Worm (Caenorhabditis elegans) whole organism, early embryonic: ENCODE data around the gene evl-18.

Experiments used
- B0310.2 ChIP-seq: sonication (generic microtip); optimal IDR thresholded peaks from 2 replicates; lab custom pipeline; 2016; ENCODE audit warnings: mild to moderate bottlenecking, missing genetic modification characterization, missing compliant biosample characterization
- F13C5.2 ChIP-seq: sonication (generic microtip); optimal IDR thresholded peaks from 2 replicates; lab custom pipeline; 2017; ENCODE audit warnings: mild to moderate bottlenecking, missing genetic modification characterization, inconsistent platforms, missing compliant biosample characterization
- aly-1 ChIP-seq: sonication (generic microtip); optimal IDR thresholded peaks from 2 replicates; lab custom pipeline; 2016; ENCODE audit warnings: missing genetic modification characterization, missing compliant biosample characterization
- ama-1 ChIP-seq: fragments of 150-350 bp; optimal IDR thresholded peaks from 2 replicates; lab custom pipeline; 2014
- ceh-13 ChIP-seq: fragments of 200-800 bp; sonication (Bioruptor generic); optimal IDR thresholded peaks from 2 replicates; lab custom pipeline; 2018; ENCODE audit warnings: mild to moderate bottlenecking, missing genetic modification characterization, missing compliant biosample characterization
- ceh-36 ChIP-seq: sonication (generic microtip); optimal IDR thresholded peaks from 2 replicates; lab custom pipeline; 2016; ENCODE audit warnings: missing genetic modification characterization, inconsistent platforms, missing compliant biosample characterization
- ets-7 ChIP-seq: sonication (generic microtip); optimal IDR thresholded peaks from 2 replicates; lab custom pipeline; 2016; ENCODE audit warnings: missing genotype, missing genetic modification characterization, missing compliant biosample characterization
- flt-1 ChIP-seq: fragments of 200-800 bp; sonication (Bioruptor generic); IDR thresholded peaks from 2 replicates; pipeline ENCODE4 v1.3.6; 2022; ENCODE audit warnings: missing genetic modification characterization, missing compliant biosample characterization
- hmbx-1 ChIP-seq: sonication (generic microtip); optimal IDR thresholded peaks from 2 replicates; lab custom pipeline; 2016; ENCODE audit warnings: mild to moderate bottlenecking, missing genetic modification characterization, missing compliant biosample characterization
- hmg-4 ChIP-seq: fragments of 200-800 bp; sonication (Bioruptor generic); optimal IDR thresholded peaks from 2 replicates; lab custom pipeline; 2018; ENCODE audit warnings: mild to moderate bottlenecking, missing genetic modification characterization, missing compliant biosample characterization
- hnd-1 ChIP-seq: sonication (generic microtip); optimal IDR thresholded peaks from 2 replicates; lab custom pipeline; 2016; ENCODE audit warnings: missing genetic modification characterization, missing compliant biosample characterization
- pes-1 ChIP-seq: fragments of 200-800 bp; sonication (Bioruptor generic); IDR thresholded peaks from 2 replicates; pipeline ENCODE4 v1.3.6; 2022; ENCODE audit warnings: missing genetic modification reagents, missing genetic modification characterization, missing compliant biosample characterization
- scrt-1 ChIP-seq: fragments of 200-800 bp; sonication (Bioruptor generic); IDR thresholded peaks from 2 replicates; pipeline ENCODE4 v1.3.6; 2022; ENCODE audit warnings: missing genetic modification characterization, missing compliant biosample characterization
- sea-1 ChIP-seq: fragments of 200-800 bp; sonication (Bioruptor generic); conservative IDR thresholded peaks from 2 replicates; pipeline ENCODE4 v1.3.6; 2022; ENCODE audit warnings: missing genetic modification characterization, missing compliant biosample characterization
- tbx-11 ChIP-seq: fragments of 200-800 bp; sonication (Bioruptor generic); IDR thresholded peaks from 2 replicates; pipeline ENCODE4 v1.3.6; 2022; ENCODE audit warnings: missing genetic modification characterization, missing compliant biosample characterization
- tbx-37 ChIP-seq: fragments of 200-800 bp; sonication (Bioruptor generic); conservative IDR thresholded peaks from 2 replicates; pipeline ENCODE4 v1.3.6; 2022; ENCODE audit warnings: missing genetic modification reagents, missing genetic modification characterization, missing compliant biosample characterization
- tra-4 ChIP-seq: sonication (generic microtip); optimal IDR thresholded peaks from 2 replicates; lab custom pipeline; 2017; ENCODE audit warnings: missing genetic modification characterization, missing compliant biosample characterization

evl-18 gene

ce11 chrIII:3768200-3768599 is 33.4 kb upstream of the evl-18 start, which contains the start of gene gmeb-3:
Gene gmeb-3 (plus strand): TSS chrIII:3768500.
- no peak for TF ChIP-seq ama-1 (lab: Kevin White, UChicago)
- TF ChIP-seq sea-1 (GFP tag; lab: Robert Waterston, UW), result no peak
- TF ChIP-seq pes-1 (GFP tag; lab: Robert Waterston, UW), result no peak
- no peak for TF ChIP-seq ceh-13 (GFP tag; lab: Kevin White, UChicago)
- TF ChIP-seq tra-4 (tag; lab: Kevin White, UChicago), result no peak
- no peak for TF ChIP-seq tbx-11
- no peak for TF ChIP-seq hmbx-1
- no peak for TF ChIP-seq hnd-1 (tag; lab: Kevin White, UChicago)
- TF ChIP-seq scrt-1 (GFP tag; lab: Robert Waterston, UW), result no peak
- no peak for TF ChIP-seq aly-1 (tag; lab: Kevin White, UChicago)

ce11 chrIII:3765460-3765859 is 30.6 kb upstream of the evl-18 start, which contains the start of gene C44F1.1:
Gene C44F1.1 (minus strand): TSS chrIII:3765560.
- TF ChIP-seq hnd-1 (tag; lab: Kevin White, UChicago) (no peak), ama-1 (lab: Kevin White, UChicago) (no peak), hmg-4 (GFP tag; lab: Kevin White, UChicago) (no peak), pes-1 (GFP tag; lab: Robert Waterston, UW) (no peak), aly-1 (tag; lab: Kevin White, UChicago) (no peak)

- no peak for TF ChIP-seq tbx-37 (GFP tag; lab: Robert Waterston, UW)
- no peak for TF ChIP-seq tra-4 (tag; lab: Kevin White, UChicago)
- TF ChIP-seq hmg-4 (GFP tag; lab: Kevin White, UChicago), result no peak
- no peak for TF ChIP-seq aly-1 (tag; lab: Kevin White, UChicago)
- TF ChIP-seq ceh-13 (GFP tag; lab: Kevin White, UChicago), result no peak
- TF ChIP-seq ets-7 (tag; lab: Kevin White, UChicago), result no peak
- TF ChIP-seq scrt-1 (GFP tag; lab: Robert Waterston, UW), result no peak
- TF ChIP-seq B0310.2, result no peak
- TF ChIP-seq hmbx-1, result no peak
- TF ChIP-seq hnd-1 (tag; lab: Kevin White, UChicago), result no peak
- TF ChIP-seq tbx-11, result no peak
Measured at ce11 chrIII:3764584-3764983, 29.7 kb upstream of the evl-18 start.

- TF ChIP-seq B0310.2 (no peak), ceh-13 (GFP tag; lab: Kevin White, UChicago) (no peak), flt-1 (GFP tag; lab: Robert Waterston, UW) (no peak)
Measured at ce11 chrIII:3764043-3764442, 29.2 kb upstream of the evl-18 start.

ce11 chrIII:3759312-3759711 is 24.5 kb upstream of the evl-18 start, which contains the start of gene arcp-1:
Gene arcp-1 (minus strand): TSS chrIII:3759412.
- no peak for TF ChIP-seq sea-1 (GFP tag; lab: Robert Waterston, UW)
- TF ChIP-seq ets-7 (tag; lab: Kevin White, UChicago), result no peak
- no peak for TF ChIP-seq tbx-11

- TF ChIP-seq aly-1 (tag; lab: Kevin White, UChicago), result no peak
- TF ChIP-seq tra-4 (tag; lab: Kevin White, UChicago), result no peak
- TF ChIP-seq tbx-37 (GFP tag; lab: Robert Waterston, UW), result no peak
- TF ChIP-seq ets-7 (tag; lab: Kevin White, UChicago), result no peak
- TF ChIP-seq ama-1 (lab: Kevin White, UChicago), result no peak
- no peak for TF ChIP-seq F13C5.2 (tag; lab: Kevin White, UChicago)
- TF ChIP-seq tbx-11, result no peak
Measured at ce11 chrIII:3745138-3745537, 10.3 kb upstream of the evl-18 start, which contains the start of gene lin-48. Gene lin-48 (plus strand): TSS chrIII:3745438.

DNA sequence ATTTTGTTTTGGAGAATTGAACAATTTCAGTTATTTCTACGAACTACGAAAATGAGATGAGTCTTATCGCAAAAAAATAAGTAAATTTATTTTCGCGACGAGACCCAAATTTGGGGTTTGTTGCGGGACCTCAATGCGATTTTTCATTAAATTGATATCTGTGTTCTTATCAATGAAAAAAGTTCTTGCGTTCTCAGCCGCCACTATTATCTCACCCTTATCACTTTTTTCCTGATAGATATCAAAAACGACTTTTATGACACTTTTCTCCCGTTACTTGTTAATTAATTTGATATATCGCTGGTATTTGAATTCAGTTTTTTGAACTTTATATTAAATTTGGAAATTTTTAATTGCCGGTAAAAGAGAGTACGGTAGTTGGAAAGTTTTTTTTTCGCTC is 8.5 kb upstream of the evl-18 start:
- TF ChIP-seq aly-1 (tag; lab: Kevin White, UChicago) (no peak), ceh-13 (GFP tag; lab: Kevin White, UChicago) (no peak), ceh-36 (tag; lab: Kevin White, UChicago) (no peak), hnd-1 (tag; lab: Kevin White, UChicago) (no peak), flt-1 (GFP tag; lab: Robert Waterston, UW) (no peak), ama-1 (lab: Kevin White, UChicago) (no peak), sea-1 (GFP tag; lab: Robert Waterston, UW) (no peak), hmbx-1 (no peak), hmg-4 (GFP tag; lab: Kevin White, UChicago) (no peak), B0310.2 (no peak), ets-7 (tag; lab: Kevin White, UChicago) (no peak), tra-4 (tag; lab: Kevin White, UChicago) (no peak)

DNA sequence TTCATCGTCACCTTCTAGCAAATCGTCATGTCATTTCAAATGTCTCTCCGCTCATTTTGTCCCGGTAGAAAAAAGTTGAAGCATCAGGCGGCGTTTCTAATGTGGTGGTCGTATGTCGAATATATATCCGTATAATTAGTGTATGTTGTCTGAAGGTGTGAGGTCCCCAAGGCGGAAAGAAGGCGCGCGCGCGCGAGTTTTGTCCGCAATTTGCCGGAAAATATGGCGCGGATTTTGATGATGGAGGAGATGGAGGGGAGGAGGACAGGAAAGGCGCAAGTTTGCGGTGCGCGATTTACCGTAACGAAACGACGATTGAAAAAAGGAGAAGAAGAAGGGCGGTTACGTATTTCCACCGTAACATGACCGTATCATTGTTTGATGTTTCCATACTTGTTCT is 7.3 kb upstream of the evl-18 start:
- TF ChIP-seq sea-1 (GFP tag; lab: Robert Waterston, UW) (no peak), F13C5.2 (tag; lab: Kevin White, UChicago) (no peak), flt-1 (GFP tag; lab: Robert Waterston, UW) (no peak), scrt-1 (GFP tag; lab: Robert Waterston, UW) (no peak), aly-1 (tag; lab: Kevin White, UChicago) (no peak), pes-1 (GFP tag; lab: Robert Waterston, UW) (no peak), ama-1 (lab: Kevin White, UChicago) (no peak), hmbx-1 (no peak), tra-4 (tag; lab: Kevin White, UChicago) (no peak), B0310.2 (no peak), ceh-13 (GFP tag; lab: Kevin White, UChicago) (no peak), tbx-37 (GFP tag; lab: Robert Waterston, UW) (no peak)
